Worm (Caenorhabditis elegans): ENCODE results near the gene spe-36.
"Not testable (repeated sequence)": the region's sequence is repeated elsewhere in the genome, so short reads cannot be mapped to it uniquely, and the experiment has no call there.

DNA sequence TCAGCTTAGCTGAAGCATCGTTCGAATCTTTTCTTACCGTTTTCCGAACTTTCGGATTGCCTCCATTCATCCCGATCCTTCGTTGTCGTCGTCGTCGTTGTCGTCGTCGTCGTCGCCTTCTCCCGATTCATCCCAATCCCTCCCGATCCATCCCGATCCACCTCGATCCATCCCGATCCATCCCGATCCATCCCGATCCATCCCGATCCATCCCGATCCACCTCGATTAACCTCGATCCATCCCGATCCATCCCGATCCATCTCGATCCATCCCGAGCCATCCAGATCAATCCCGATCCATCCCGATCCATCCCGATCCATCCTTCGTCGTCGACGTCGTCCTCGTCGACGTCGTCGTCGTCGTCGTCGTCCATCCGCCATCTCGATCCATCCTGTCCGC lies 24.5 kb upstream of the spe-36 start:
- TF ChIP-seq ceh-27 (GFP tag; optimal IDR thresholded peaks at IDR 0.05); mel-28 (tag; optimal IDR thresholded peaks at IDR 0.05; ENCODE audit: borderline replicate concordance); ceh-40 (GFP tag; IDR thresholded peaks at IDR 0.05); rec-8 (tag; optimal IDR thresholded peaks at IDR 0.05); die-1 (tag; optimal IDR thresholded peaks at IDR 0.05); hmg-1.2 (GFP tag; IDR thresholded peaks at IDR 0.05); ceh-91 (GFP tag; IDR thresholded peaks at IDR 0.05); snpc-4 (GFP tag; optimal IDR thresholded peaks at IDR 0.05); snpc-4 (tag; optimal IDR thresholded peaks at IDR 0.05); lin-54 (GFP tag; optimal IDR thresholded peaks at IDR 0.05); ama-1 (optimal IDR thresholded peaks at IDR 0.05); ama-1 (GFP tag; optimal IDR thresholded peaks at IDR 0.05); F57A8.1 (GFP tag; optimal IDR thresholded peaks at IDR 0.05); madf-3 (GFP tag; IDR thresholded peaks at IDR 0.05); dox-1 (GFP tag; IDR thresholded peaks at IDR 0.05); ztf-25 (GFP tag; IDR thresholded peaks at IDR 0.05): not testable (repeated sequence)

Measured in whole organism, young adult.